Fruit fly (Drosophila melanogaster) whole organism, prepupa: ENCODE measurements around the gene CG32425.

Source experiments
- CG16779 ChIP-seq: fragments of 200-800 bp; sonication (Bioruptor generic); optimal IDR thresholded peaks from 3 replicates; lab custom pipeline; 2017; ENCODE audit warnings: missing biosample characterization, mild to moderate bottlenecking, missing genetic modification characterization
- CG8319 ChIP-seq: fragments of 200-800 bp; sonication (Bioruptor generic); optimal IDR thresholded peaks from 3 replicates; lab custom pipeline; 2016; ENCODE audit warnings: missing biosample characterization, missing genetic modification characterization

dm6 chr3L:20472607-20473006, 24.5 kb upstream of the CG32425 start:
- TF ChIP-seq CG8319 (GFP tag; lab: Kevin White, UChicago) = no peak
- TF ChIP-seq CG16779 (tag; lab: Kevin White, UChicago) = no peak
